Worm (Caenorhabditis elegans) whole organism, L3 larva: Measurements from ENCODE around the gene C46F9.5.

Experiments
- ZK546.5 ChIP-seq: sonication (generic microtip); optimal IDR thresholded peaks from 2 replicates; lab custom pipeline; 2017; ENCODE audit warnings: missing biosample characterization, missing genetic modification characterization
- aly-2 ChIP-seq: fragments of 150-350 bp; optimal IDR thresholded peaks from 2 replicates; lab custom pipeline; 2014; ENCODE audit warnings: missing biosample characterization, missing genetic modification characterization
- ama-1 ChIP-seq: fragments of 150-350 bp; optimal IDR thresholded peaks from 2 replicates; lab custom pipeline; 2018
- ceh-16 ChIP-seq: sonication (generic microtip); optimal IDR thresholded peaks from 2 replicates; lab custom pipeline; 2017; ENCODE audit warnings: missing biosample characterization, missing genetic modification characterization
- ceh-28 ChIP-seq: fragments of 150-350 bp; optimal IDR thresholded peaks from 2 replicates; lab custom pipeline; 2014; ENCODE audit warnings: missing biosample characterization, missing genetic modification reagents, missing genetic modification characterization
- ceh-82 ChIP-seq: fragments of 150-350 bp; optimal IDR thresholded peaks from 2 replicates; lab custom pipeline; 2014; ENCODE audit warnings: missing biosample characterization, missing genetic modification characterization
- ceh-9 ChIP-seq: sonication (generic microtip); optimal IDR thresholded peaks from 2 replicates; lab custom pipeline; 2018; ENCODE audit warnings: missing biosample characterization, missing genetic modification characterization
- egl-27 ChIP-seq: sonication (generic microtip); optimal IDR thresholded peaks from 4 replicates; lab custom pipeline; 2017; ENCODE audit warnings: missing biosample characterization, missing genetic modification reagents, missing genetic modification characterization
- egl-5 ChIP-seq: fragments of 150-350 bp; optimal IDR thresholded peaks from 2 replicates; lab custom pipeline; 2017; ENCODE audit warnings: missing biosample characterization, missing genetic modification reagents, missing genetic modification characterization, inconsistent platforms
- elt-1 ChIP-seq: fragments of 150-350 bp; optimal IDR thresholded peaks from 2 replicates; lab custom pipeline; 2014; ENCODE audit warnings: missing biosample characterization, missing genetic modification characterization
- elt-2 ChIP-seq: sonication (generic microtip); optimal IDR thresholded peaks from 2 replicates; lab custom pipeline; 2016; ENCODE audit warnings: missing genetic modification reagents, mild to moderate bottlenecking, missing genetic modification characterization, missing compliant biosample characterization
- elt-3 ChIP-seq, 3 experiments: fragments of 150-350 bp in 1 of 3; sonication (generic microtip) in 2 of 3; optimal IDR thresholded peaks; 2 replicates in 2 of 3; 4 replicates in 1 of 3; lab custom pipeline; 2014 to 2017; ENCODE audit warnings: missing biosample characterization in 3 of 3, missing genetic modification characterization in 3 of 3
- eor-1 ChIP-seq, 2 experiments: fragments of 150-350 bp; optimal IDR thresholded peaks; 2 replicates each; lab custom pipeline; 2014 to 2018; ENCODE audit warnings: missing biosample characterization in 2 of 2, missing genetic modification characterization in 2 of 2
- fkh-10 ChIP-seq: sonication (generic microtip); optimal IDR thresholded peaks from 2 replicates; lab custom pipeline; 2017; ENCODE audit warnings: missing biosample characterization, missing genetic modification reagents, missing genetic modification characterization
- fkh-2 ChIP-seq: fragments of 150-350 bp; optimal IDR thresholded peaks from 2 replicates; lab custom pipeline; 2014; ENCODE audit warnings: missing biosample characterization, missing genetic modification reagents, missing genetic modification characterization
- fos-1 ChIP-seq: fragments of 150-350 bp; optimal IDR thresholded peaks from 2 replicates; lab custom pipeline; 2014; ENCODE audit warnings: missing biosample characterization, missing genetic modification characterization
- hmg-11 ChIP-seq: sonication (generic microtip); optimal IDR thresholded peaks from 2 replicates; lab custom pipeline; 2016; ENCODE audit warnings: missing genetic modification characterization, missing compliant biosample characterization
- jun-1 ChIP-seq: fragments of 150-350 bp; optimal IDR thresholded peaks from 2 replicates; lab custom pipeline; 2014; ENCODE audit warnings: missing biosample characterization, missing genetic modification reagents, missing genetic modification characterization
- lin-15B ChIP-seq: fragments of 150-350 bp; optimal IDR thresholded peaks from 2 replicates; lab custom pipeline; 2014; ENCODE audit warnings: missing biosample characterization, missing genetic modification characterization
- lsy-12 ChIP-seq: sonication (generic microtip); optimal IDR thresholded peaks from 2 replicates; lab custom pipeline; 2016; ENCODE audit warnings: mild to moderate bottlenecking, missing genetic modification characterization, missing compliant biosample characterization
- mdl-1 ChIP-seq: fragments of 150-350 bp; optimal IDR thresholded peaks from 2 replicates; lab custom pipeline; 2014; ENCODE audit warnings: missing biosample characterization, missing genetic modification characterization
- mml-1 ChIP-seq: fragments of 150-350 bp; sonication (generic microtip); optimal IDR thresholded peaks from 3 replicates; lab custom pipeline; 2014; ENCODE audit warnings: missing biosample characterization, missing genetic modification characterization
- nfya-1 ChIP-seq: sonication (generic microtip); optimal IDR thresholded peaks from 2 replicates; lab custom pipeline; 2017; ENCODE audit warnings: missing genetic modification characterization, mild to moderate bottlenecking, missing compliant biosample characterization, antibody characterized with exemption, moderate library complexity; ENCODE audit not compliant: insufficient read depth
- nhr-12 ChIP-seq: fragments of 150-350 bp; optimal IDR thresholded peaks from 2 replicates; lab custom pipeline; 2014; ENCODE audit warnings: missing biosample characterization, missing genetic modification characterization
- nhr-23 ChIP-seq: fragments of 150-350 bp; optimal IDR thresholded peaks from 2 replicates; lab custom pipeline; 2014; ENCODE audit warnings: missing biosample characterization, missing genetic modification reagents, missing genetic modification characterization
- nhr-237 ChIP-seq: fragments of 150-350 bp; optimal IDR thresholded peaks from 2 replicates; lab custom pipeline; 2014; ENCODE audit warnings: missing biosample characterization, missing genetic modification characterization
- nhr-25 ChIP-seq: sonication (generic microtip); optimal IDR thresholded peaks from 2 replicates; lab custom pipeline; 2017; ENCODE audit warnings: missing biosample characterization, missing genetic modification characterization
- nhr-43 ChIP-seq: sonication (generic microtip); optimal IDR thresholded peaks from 2 replicates; lab custom pipeline; 2016; ENCODE audit warnings: mild to moderate bottlenecking, missing genetic modification characterization, missing compliant biosample characterization; ENCODE audit not compliant: poor library complexity, severe bottlenecking
- nhr-67 ChIP-seq: fragments of 150-350 bp; optimal IDR thresholded peaks from 2 replicates; lab custom pipeline; 2014; ENCODE audit warnings: missing biosample characterization, missing genetic modification characterization
- nhr-76 ChIP-seq: fragments of 150-350 bp; sonication (generic microtip); optimal IDR thresholded peaks from 5 replicates; lab custom pipeline; 2014; ENCODE audit warnings: missing biosample characterization, missing genetic modification characterization
- nhr-77 ChIP-seq: fragments of 150-350 bp; optimal IDR thresholded peaks from 2 replicates; lab custom pipeline; 2014; ENCODE audit warnings: missing biosample characterization, missing genetic modification characterization
- pqm-1 ChIP-seq: fragments of 150-350 bp; optimal IDR thresholded peaks from 2 replicates; lab custom pipeline; 2017; ENCODE audit warnings: missing biosample characterization, missing genetic modification characterization, inconsistent platforms
- skn-1 ChIP-seq: fragments of 150-350 bp; optimal IDR thresholded peaks from 2 replicates; lab custom pipeline; 2014; ENCODE audit warnings: missing biosample characterization, missing genetic modification characterization
- snpc-4 ChIP-seq: fragments of 150-350 bp; optimal IDR thresholded peaks from 2 replicates; lab custom pipeline; 2014; ENCODE audit warnings: missing biosample characterization, missing genetic modification characterization
- tbx-2 ChIP-seq: sonication (generic microtip); optimal IDR thresholded peaks from 2 replicates; lab custom pipeline; 2016; ENCODE audit warnings: mild to moderate bottlenecking, missing genetic modification characterization, missing compliant biosample characterization
- zag-1 ChIP-seq: fragments of 150-350 bp; optimal IDR thresholded peaks from 2 replicates; lab custom pipeline; 2014; ENCODE audit warnings: missing biosample characterization, missing genetic modification characterization
- ztf-11 ChIP-seq: fragments of 150-350 bp; optimal IDR thresholded peaks from 2 replicates; lab custom pipeline; 2014; ENCODE audit warnings: missing biosample characterization, missing genetic modification characterization

Gene C46F9.5

ce11 chrII:1912741-1913140, 17.4 kb downstream of the C46F9.5 start, which contains the start of gene math-31:
math-31 (minus strand) TSS chrII:1912841.
- no peak for TF ChIP-seq ceh-82 (tag; lab: Kevin White, UChicago)
- no peak for TF ChIP-seq nhr-76
- no peak for TF ChIP-seq nhr-43 (tag; lab: Kevin White, UChicago)
- no peak for TF ChIP-seq ceh-16 (tag; lab: Kevin White, UChicago)
- no peak for TF ChIP-seq ztf-11 (tag; lab: Kevin White, UChicago)
- TF ChIP-seq lsy-12 (tag; lab: Kevin White, UChicago) = no peak
- no peak for TF ChIP-seq jun-1 (tag; lab: Kevin White, UChicago)
- TF ChIP-seq elt-1 (tag; lab: Kevin White, UChicago) = no peak
- no peak for TF ChIP-seq nhr-67
- TF ChIP-seq elt-2 (tag; lab: Kevin White, UChicago) = no peak
- TF ChIP-seq nhr-23 (tag; lab: Kevin White, UChicago) = no peak
- no peak for TF ChIP-seq nfya-1 (tag; lab: Kevin White, UChicago)
- TF ChIP-seq ama-1 (lab: Kevin White, UChicago) = no peak
- TF ChIP-seq ZK546.5 (tag; lab: Kevin White, UChicago) = no peak
- TF ChIP-seq nhr-12 (tag; lab: Kevin White, UChicago) = no peak
- TF ChIP-seq fkh-10 (GFP tag; lab: Kevin White, UChicago) = no peak

- no peak for TF ChIP-seq pqm-1
- no peak for TF ChIP-seq lsy-12 (tag; lab: Kevin White, UChicago)
- no peak for TF ChIP-seq ceh-9 (tag; lab: Kevin White, UChicago)
- TF ChIP-seq mml-1 = no peak
Observed at ce11 chrII:1917862-1918261, 22.5 kb downstream of the C46F9.5 start, which contains the start of gene bath-4. bath-4 (minus strand) TSS chrII:1917962.

ce11 chrII:1921018-1921417, 25.6 kb downstream of the C46F9.5 start, which contains the start of gene bath-7:
bath-7 (minus strand) TSS chrII:1921118.
- TF ChIP-seq nhr-25 = no peak
- TF ChIP-seq ZK546.5 (tag; lab: Kevin White, UChicago) = no peak
- no peak for TF ChIP-seq eor-1 (tag; optimal IDR thresholded peaks at IDR 0.05; lab: Kevin White, UChicago)
- TF ChIP-seq tbx-2 (tag; lab: Kevin White, UChicago) = no peak
- no peak for TF ChIP-seq hmg-11 (tag; lab: Kevin White, UChicago)
- no peak for TF ChIP-seq nfya-1 (tag; lab: Kevin White, UChicago)
- no peak for TF ChIP-seq ceh-9 (tag; lab: Kevin White, UChicago)
- no peak for TF ChIP-seq egl-5 (tag; lab: Kevin White, UChicago)
- no peak for TF ChIP-seq nhr-77 (tag; lab: Kevin White, UChicago)
- TF ChIP-seq aly-2 (tag; lab: Kevin White, UChicago) = no peak
- no peak for TF ChIP-seq egl-27 (tag; lab: Kevin White, UChicago)
- TF ChIP-seq skn-1 = no peak
- no peak for TF ChIP-seq jun-1 (tag; lab: Kevin White, UChicago)
- TF ChIP-seq zag-1 = no peak
- TF ChIP-seq fkh-10 (GFP tag; lab: Kevin White, UChicago) = no peak
- TF ChIP-seq nhr-43 (tag; lab: Kevin White, UChicago) = no peak

- TF ChIP-seq nhr-67 = no peak
- TF ChIP-seq elt-2 (tag; lab: Kevin White, UChicago) = no peak
- no peak for TF ChIP-seq zag-1
- no peak for TF ChIP-seq fkh-10 (GFP tag; lab: Kevin White, UChicago)
- TF ChIP-seq snpc-4 (tag; lab: Kevin White, UChicago) = no peak
- no peak for TF ChIP-seq elt-3 (tag; optimal IDR thresholded peaks at IDR 0.05; lab: Kevin White, UChicago)
- no peak for TF ChIP-seq mdl-1 (tag; lab: Kevin White, UChicago)
- TF ChIP-seq lsy-12 (tag; lab: Kevin White, UChicago) = no peak
- TF ChIP-seq fos-1 = no peak
- TF ChIP-seq lin-15B (tag; lab: Kevin White, UChicago) = no peak
- no peak for TF ChIP-seq ceh-28
- TF ChIP-seq nfya-1 (tag; lab: Kevin White, UChicago) = no peak
- TF ChIP-seq ZK546.5 (tag; lab: Kevin White, UChicago) = no peak
- no peak for TF ChIP-seq nhr-237 (tag; lab: Kevin White, UChicago)
- TF ChIP-seq ztf-11 (tag; lab: Kevin White, UChicago) = no peak
- no peak for TF ChIP-seq fkh-2 (tag; lab: Kevin White, UChicago)
- TF ChIP-seq ceh-9 (tag; lab: Kevin White, UChicago) = no peak
Observed at ce11 chrII:1922665-1923187, 27.3 kb downstream of the C46F9.5 start, which contains the start of the genes bath-2 and F52C6.4. bath-2 (minus strand) TSS chrII:1922765. F52C6.4 (plus strand) TSS chrII:1923137.
